Fruit fly (Drosophila melanogaster): ENCODE results near the gene Msr-110.
A peak's percentile ranks its signal among the peaks of the same experiment; 100 is the strongest.

Msr-110 gene

DNA sequence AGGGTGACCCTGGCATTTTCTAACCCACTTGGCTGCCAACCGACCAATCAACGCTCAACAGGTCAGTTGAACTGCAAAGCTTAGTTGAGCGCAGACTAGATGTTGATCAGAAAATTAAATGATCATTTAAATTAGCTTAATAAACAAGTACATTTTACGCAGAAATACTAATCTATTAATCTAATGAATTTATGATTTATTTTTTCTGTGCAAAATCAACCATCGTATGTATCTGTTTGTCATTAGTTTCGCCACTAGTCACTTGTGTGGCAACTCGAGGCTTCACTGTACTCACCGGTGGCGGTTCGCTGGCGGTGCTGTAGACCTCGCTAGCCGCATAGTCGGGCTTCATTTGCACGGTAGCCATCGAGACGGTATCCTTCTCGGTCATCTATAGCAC lies 605 bp downstream of the Msr-110 start:
- TF ChIP-seq Dif (GFP tag; optimal IDR thresholded peaks at IDR 0.05; ENCODE audit: partially characterized antibody) (no peak), sv (GFP tag; optimal IDR thresholded peaks at IDR 0.05) (no peak)

DNA sequence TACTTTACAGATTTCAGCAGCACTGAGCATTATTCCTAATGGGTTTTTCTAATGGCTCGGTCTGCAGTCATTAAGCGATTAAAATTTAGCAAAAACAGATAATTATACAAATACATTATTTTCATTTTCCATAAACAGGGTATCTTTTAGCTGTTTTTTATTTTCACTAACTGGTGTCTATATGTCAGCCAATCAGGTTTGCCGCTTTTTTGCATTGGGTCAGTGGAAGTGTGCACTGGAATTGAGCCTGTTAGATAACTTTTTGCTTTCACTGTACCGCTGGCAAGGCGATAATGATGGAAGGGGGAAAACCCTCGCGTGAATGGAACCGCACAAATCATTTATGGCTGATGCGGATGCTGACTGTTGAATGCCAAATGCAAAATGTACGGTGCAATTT lies 1.6 kb downstream of the Msr-110 start:
- TF ChIP-seq Hnf4 (GFP tag; optimal IDR thresholded peaks at IDR 0.05) = no peak
- no peak for TF ChIP-seq Hr83 (GFP tag; optimal IDR thresholded peaks at IDR 0.05; ENCODE audit: poor library complexity, severe bottlenecking)
- TF ChIP-seq pan (optimal IDR thresholded peaks at IDR 0.05) = no peak
- TF ChIP-seq Rel (GFP tag; optimal IDR thresholded peaks at IDR 0.05) = no peak
- peak; percentile 82 for TF ChIP-seq Rel (tag; optimal IDR thresholded peaks at IDR 0.05)
- TF ChIP-seq woc (GFP tag; optimal IDR thresholded peaks at IDR 0.05) = no peak
- no peak for TF ChIP-seq GATAd (GFP tag; optimal IDR thresholded peaks at IDR 0.05)

DNA sequence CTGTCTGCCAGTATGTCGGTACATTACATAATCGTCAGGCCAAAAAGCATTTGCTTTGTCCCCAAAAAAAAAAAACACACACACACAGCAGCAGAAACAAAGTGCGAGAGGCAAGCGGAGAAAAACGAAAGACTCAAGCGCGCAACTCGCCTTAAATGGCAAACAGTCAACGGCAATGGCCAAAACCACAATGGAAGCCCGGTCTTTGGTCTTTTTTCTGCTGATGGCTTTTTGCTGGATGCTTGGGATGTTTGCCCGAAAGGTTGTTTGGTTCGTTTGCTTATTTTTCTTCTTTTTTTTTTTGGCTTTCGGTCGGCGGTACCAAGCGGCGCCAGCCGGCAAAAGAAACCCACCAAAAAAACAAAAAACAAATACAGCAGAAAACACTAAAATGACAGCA lies 6.1 kb downstream of the Msr-110 start:
- TF ChIP-seq sage (GFP tag; optimal IDR thresholded peaks at IDR 0.05) (no peak), fru (GFP tag; optimal IDR thresholded peaks at IDR 0.05) (no peak), Vsx2 (GFP tag; optimal IDR thresholded peaks at IDR 0.05; ENCODE audit: partially characterized antibody) (no peak), Sp1 (GFP tag; optimal IDR thresholded peaks at IDR 0.05) (peak; percentile 37), sv (GFP tag; optimal IDR thresholded peaks at IDR 0.05) (no peak), CG9705 (GFP tag; optimal IDR thresholded peaks at IDR 0.05) (no peak), jim (GFP tag; optimal IDR thresholded peaks at IDR 0.05) (peak; percentile 20), CrebA (GFP tag; optimal IDR thresholded peaks at IDR 0.05; ENCODE audit: borderline replicate concordance) (no peak), OdsH (GFP tag; optimal IDR thresholded peaks at IDR 0.05) (no peak), brk (GFP tag; optimal IDR thresholded peaks at IDR 0.05) (peak; percentile 20), HLH106 (tag; optimal IDR thresholded peaks at IDR 0.05) (no peak), Abd-B (GFP tag; optimal IDR thresholded peaks at IDR 0.05) (no peak), dl (GFP tag; optimal IDR thresholded peaks at IDR 0.05; ENCODE audit: insufficient read depth in 1 of 2, partially characterized antibody in 2 of 2) (no peak), Jra (GFP tag; optimal IDR thresholded peaks at IDR 0.05) (no peak), dmrt93B (GFP tag; optimal IDR thresholded peaks at IDR 0.05) (no peak), rgr (GFP tag; optimal IDR thresholded peaks at IDR 0.05) (no peak), ey (GFP tag; optimal IDR thresholded peaks at IDR 0.05) (no peak), dsf (GFP tag; optimal IDR thresholded peaks at IDR 0.05; ENCODE audit: borderline replicate concordance) (no peak), psq (GFP tag; optimal IDR thresholded peaks at IDR 0.05) (peak; percentile 43)

DNA sequence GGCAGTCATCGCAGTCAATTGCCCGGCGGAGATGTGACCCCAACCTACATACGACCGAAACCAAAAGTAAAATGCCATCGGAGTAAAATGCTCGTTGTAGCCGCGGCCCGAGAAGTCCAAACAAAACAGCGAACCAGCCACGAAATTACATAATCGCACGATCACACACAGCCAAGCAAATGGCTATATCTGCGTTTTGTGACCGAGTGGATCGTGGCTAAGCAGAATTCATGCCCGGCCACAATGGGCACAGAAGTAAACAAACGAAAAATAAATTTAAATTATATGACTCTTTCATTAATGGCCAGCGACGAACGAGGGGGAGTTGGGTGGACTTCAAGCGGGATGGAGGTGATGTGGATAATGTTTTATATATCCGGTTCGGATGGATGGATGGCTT lies 7.4 kb downstream of the Msr-110 start:
- TF ChIP-seq Vsx2 (GFP tag; optimal IDR thresholded peaks at IDR 0.05; ENCODE audit: partially characterized antibody) (no peak), Dif (GFP tag; optimal IDR thresholded peaks at IDR 0.05; ENCODE audit: partially characterized antibody) (no peak), lola (GFP tag; optimal IDR thresholded peaks at IDR 0.05) (no peak)

DNA sequence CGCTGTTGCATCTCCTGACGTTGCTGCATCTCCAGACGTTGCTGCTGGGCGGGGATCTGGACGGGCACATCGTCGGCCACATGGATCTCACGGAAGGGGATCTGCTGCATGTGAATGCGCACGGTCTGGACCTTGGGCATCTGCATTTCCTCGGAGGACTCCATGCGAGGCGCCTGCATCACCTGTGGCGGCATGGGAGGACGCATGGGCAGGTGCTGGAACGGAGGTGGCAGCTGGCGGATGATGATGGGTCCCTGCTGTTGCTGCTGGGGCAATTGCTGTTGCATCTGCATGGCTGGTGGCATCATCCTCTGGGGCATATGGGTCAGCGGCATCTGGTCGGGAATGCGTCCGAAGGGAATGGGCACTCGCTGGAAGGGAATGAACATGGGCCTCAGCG lies 8.8 kb downstream of the Msr-110 start:
- TF ChIP-seq Hr83 (GFP tag; optimal IDR thresholded peaks at IDR 0.05; ENCODE audit: poor library complexity, severe bottlenecking) = no peak
- no peak for TF ChIP-seq Mio (GFP tag; optimal IDR thresholded peaks at IDR 0.05)
- no peak for TF ChIP-seq foxo (GFP tag; optimal IDR thresholded peaks at IDR 0.05)
- TF ChIP-seq Abd-B (GFP tag; optimal IDR thresholded peaks at IDR 0.05) = no peak
- TF ChIP-seq N (GFP tag; optimal IDR thresholded peaks at IDR 0.05) = no peak
- no peak for TF ChIP-seq CG32264 (GFP tag; optimal IDR thresholded peaks at IDR 0.05)
- TF ChIP-seq GATAd (GFP tag; optimal IDR thresholded peaks at IDR 0.05) = no peak
- TF ChIP-seq dl (GFP tag; optimal IDR thresholded peaks at IDR 0.05; ENCODE audit: insufficient read depth in 1 of 2, partially characterized antibody in 2 of 2) = no peak
- no peak for TF ChIP-seq usp (GFP tag; optimal IDR thresholded peaks at IDR 0.05)
- TF ChIP-seq woc (GFP tag; optimal IDR thresholded peaks at IDR 0.05) = no peak
- no peak for TF ChIP-seq dmrt93B (GFP tag; optimal IDR thresholded peaks at IDR 0.05)
- no peak for TF ChIP-seq Myc (optimal IDR thresholded peaks at IDR 0.05)
- TF ChIP-seq Sp1 (GFP tag; optimal IDR thresholded peaks at IDR 0.05) = no peak
- no peak for TF ChIP-seq lola (GFP tag; optimal IDR thresholded peaks at IDR 0.05)
- TF ChIP-seq brk (GFP tag; optimal IDR thresholded peaks at IDR 0.05) = no peak
- no peak for TF ChIP-seq jim (GFP tag; optimal IDR thresholded peaks at IDR 0.05)
- no peak for TF ChIP-seq psq (GFP tag; optimal IDR thresholded peaks at IDR 0.05)
- no peak for TF ChIP-seq br (GFP tag; optimal IDR thresholded peaks at IDR 0.05)
- TF ChIP-seq dsf (GFP tag; optimal IDR thresholded peaks at IDR 0.05; ENCODE audit: borderline replicate concordance) = no peak
